Worm (Caenorhabditis elegans) whole organism, L1 larva: ENCODE results near the gene clc-23.

Source experiments
- C04F5.9 ChIP-seq: sonication (generic microtip); optimal IDR thresholded peaks from 2 replicates; lab custom pipeline; 2016; ENCODE audit warnings: missing genetic modification characterization, missing compliant biosample characterization
- C16A3.4 ChIP-seq: fragments of 150-350 bp; optimal IDR thresholded peaks from 2 replicates; lab custom pipeline; 2014; ENCODE audit warnings: missing biosample characterization, missing genetic modification characterization
- Y116A8C.19 ChIP-seq: sonication (generic microtip); optimal IDR thresholded peaks from 2 replicates; lab custom pipeline; 2016; ENCODE audit warnings: missing compliant biosample characterization, missing genetic modification characterization, borderline replicate concordance
- aly-2 ChIP-seq: fragments of 150-350 bp; optimal IDR thresholded peaks from 2 replicates; lab custom pipeline; 2014; ENCODE audit warnings: missing biosample characterization, missing genetic modification characterization
- ama-1 ChIP-seq: fragments of 150-350 bp; optimal IDR thresholded peaks from 2 replicates; lab custom pipeline; 2014
- blmp-1 ChIP-seq: fragments of 150-350 bp; optimal IDR thresholded peaks from 2 replicates; lab custom pipeline; 2014; ENCODE audit warnings: missing biosample characterization, missing genetic modification characterization
- ceh-8 ChIP-seq: fragments of 200-800 bp; sonication (Bioruptor generic); optimal IDR thresholded peaks from 2 replicates; lab custom pipeline; 2018; ENCODE audit warnings: mild to moderate bottlenecking, missing genetic modification characterization, moderate library complexity, missing compliant biosample characterization
- ceh-88 ChIP-seq: fragments of 200-800 bp; sonication (Bioruptor generic); IDR thresholded peaks from 2 replicates; pipeline ENCODE4 v1.3.6; 2022; ENCODE audit warnings: missing genetic modification characterization, missing compliant biosample characterization
- ceh-90 ChIP-seq: sonication (generic microtip); optimal IDR thresholded peaks from 2 replicates; lab custom pipeline; 2016; ENCODE audit warnings: missing genetic modification characterization, missing compliant biosample characterization
- ces-1 ChIP-seq: fragments of 150-350 bp; optimal IDR thresholded peaks from 2 replicates; lab custom pipeline; 2014; ENCODE audit warnings: missing biosample characterization, missing genetic modification reagents, missing genetic modification characterization
- dpl-1 ChIP-seq, 3 experiments: fragments of 150-350 bp in 2 of 3; sonication (generic microtip) in 1 of 3; optimal IDR thresholded peaks; 2 replicates each; lab custom pipeline; 2014 to 2017; ENCODE audit warnings: missing biosample characterization in 3 of 3, missing genetic modification characterization in 3 of 3, missing genetic modification reagents in 3 of 3
- efl-3 ChIP-seq: fragments of 200-800 bp; sonication (Bioruptor generic); optimal IDR thresholded peaks from 2 replicates; lab custom pipeline; 2018; ENCODE audit warnings: mild to moderate bottlenecking, missing genetic modification characterization, missing compliant biosample characterization
- elt-2 ChIP-seq: sonication (generic microtip); optimal IDR thresholded peaks from 2 replicates; lab custom pipeline; 2016; ENCODE audit warnings: missing genetic modification characterization, mild to moderate bottlenecking, inconsistent platforms, missing compliant biosample characterization, missing genetic modification reagents
- elt-3 ChIP-seq, 6 experiments: fragments of 150-350 bp in 1 of 6; sonication (generic microtip); optimal IDR thresholded peaks; 2 replicates each; lab custom pipeline; 2017 to 2018; ENCODE audit warnings: missing biosample characterization in 6 of 6, missing genetic modification characterization in 6 of 6, inconsistent platforms in 1 of 6
- ets-5 ChIP-seq: fragments of 200-800 bp; sonication (Bioruptor generic); IDR thresholded peaks from 2 replicates; pipeline ENCODE4 v1.3.6; 2022; ENCODE audit warnings: missing genetic modification characterization, missing compliant biosample characterization
- grh-1 ChIP-seq: fragments of 200-800 bp; sonication (Bioruptor generic); IDR thresholded peaks from 2 replicates; pipeline ENCODE4 v1.3.6; 2022; ENCODE audit warnings: missing genetic modification reagents, missing genetic modification characterization, missing compliant biosample characterization
- hlh-17 ChIP-seq: fragments of 200-800 bp; sonication (Bioruptor generic); optimal IDR thresholded peaks from 2 replicates; lab custom pipeline; 2018; ENCODE audit warnings: missing genetic modification characterization, mild to moderate bottlenecking, missing compliant biosample characterization, moderate library complexity, borderline replicate concordance
- hlh-4 ChIP-seq: sonication (generic microtip); optimal IDR thresholded peaks from 2 replicates; lab custom pipeline; 2016; ENCODE audit warnings: mild to moderate bottlenecking, missing genetic modification characterization, missing compliant biosample characterization
- isw-1 ChIP-seq: fragments of 200-800 bp; sonication (Bioruptor generic); IDR thresholded peaks from 2 replicates; pipeline ENCODE4 v1.3.6; 2022; ENCODE audit warnings: missing genetic modification characterization, missing compliant biosample characterization
- lin-14 ChIP-seq: fragments of 200-800 bp; sonication (Bioruptor generic); optimal IDR thresholded peaks from 2 replicates; lab custom pipeline; 2018; ENCODE audit warnings: mild to moderate bottlenecking, missing genetic modification characterization, moderate library complexity, missing compliant biosample characterization
- lin-15B ChIP-seq: fragments of 150-350 bp; sonication (generic microtip); optimal IDR thresholded peaks from 3 replicates; lab custom pipeline; 2014; ENCODE audit warnings: missing biosample characterization, missing genetic modification characterization
- lin-35 ChIP-seq, 2 experiments: fragments of 150-350 bp; optimal IDR thresholded peaks; 2 replicates each; lab custom pipeline; 2014; ENCODE audit warnings: missing biosample characterization in 2 of 2, missing genetic modification characterization in 2 of 2, missing genetic modification reagents in 2 of 2
- lin-39 ChIP-seq: fragments of 150-350 bp; optimal IDR thresholded peaks from 2 replicates; lab custom pipeline; 2014; ENCODE audit warnings: missing biosample characterization, missing genetic modification reagents, missing genetic modification characterization
- lir-3 ChIP-seq: sonication (generic microtip); optimal IDR thresholded peaks from 2 replicates; lab custom pipeline; 2016; ENCODE audit warnings: mild to moderate bottlenecking, missing genetic modification characterization, moderate library complexity, missing compliant biosample characterization; ENCODE audit not compliant: poor library complexity
- mef-2 ChIP-seq: fragments of 150-350 bp; optimal IDR thresholded peaks from 2 replicates; lab custom pipeline; 2014; ENCODE audit warnings: missing biosample characterization, missing genetic modification characterization
- nhr-11 ChIP-seq: fragments of 150-350 bp; optimal IDR thresholded peaks from 2 replicates; lab custom pipeline; 2014; ENCODE audit warnings: missing biosample characterization, missing genetic modification characterization
- nhr-28 ChIP-seq: fragments of 150-350 bp; optimal IDR thresholded peaks from 2 replicates; lab custom pipeline; 2014; ENCODE audit warnings: missing biosample characterization, missing genetic modification characterization
- nhr-47 ChIP-seq: sonication (generic microtip); optimal IDR thresholded peaks from 2 replicates; lab custom pipeline; 2016; ENCODE audit warnings: mild to moderate bottlenecking, missing genetic modification characterization, moderate library complexity, missing compliant biosample characterization
- nhr-77 ChIP-seq: fragments of 150-350 bp; optimal IDR thresholded peaks from 2 replicates; lab custom pipeline; 2014; ENCODE audit warnings: missing biosample characterization, missing genetic modification characterization
- nhr-85 ChIP-seq: sonication (generic microtip); peaks from one replicate; lab custom pipeline; 2016; ENCODE audit warnings: missing genetic modification characterization, inconsistent platforms, missing compliant biosample characterization
- nhr-90 ChIP-seq: sonication (generic microtip); optimal IDR thresholded peaks from 2 replicates; lab custom pipeline; 2016; ENCODE audit warnings: mild to moderate bottlenecking, missing genetic modification characterization, missing compliant biosample characterization; ENCODE audit not compliant: poor library complexity
- pax-3 ChIP-seq: fragments of 200-800 bp; sonication (Bioruptor generic); optimal IDR thresholded peaks from 2 replicates; lab custom pipeline; 2018; ENCODE audit warnings: mild to moderate bottlenecking, missing genetic modification characterization, moderate library complexity, missing compliant biosample characterization
- skn-1 ChIP-seq: fragments of 150-350 bp; optimal IDR thresholded peaks from 2 replicates; lab custom pipeline; 2014; ENCODE audit warnings: missing biosample characterization, missing genetic modification characterization
- sptf-1 ChIP-seq: fragments of 150-350 bp; optimal IDR thresholded peaks from 2 replicates; lab custom pipeline; 2014; ENCODE audit warnings: missing biosample characterization, missing genetic modification characterization
- tbx-2 ChIP-seq: sonication (generic microtip); optimal IDR thresholded peaks from 2 replicates; lab custom pipeline; 2016; ENCODE audit warnings: missing genetic modification characterization, missing compliant biosample characterization
- vab-15 ChIP-seq: sonication (generic microtip); optimal IDR thresholded peaks from 2 replicates; lab custom pipeline; 2017; ENCODE audit warnings: missing genotype, mild to moderate bottlenecking, missing genetic modification characterization, missing compliant biosample characterization
- zag-1 ChIP-seq: fragments of 150-350 bp; optimal IDR thresholded peaks from 2 replicates; lab custom pipeline; 2014; ENCODE audit warnings: missing biosample characterization, missing genetic modification characterization
- zip-4 ChIP-seq: fragments of 200-800 bp; sonication (Bioruptor generic); optimal IDR thresholded peaks from 2 replicates; lab custom pipeline; 2018; ENCODE audit warnings: mild to moderate bottlenecking, missing genetic modification characterization, moderate library complexity, missing compliant biosample characterization
- ztf-4 ChIP-seq: fragments of 150-350 bp; optimal IDR thresholded peaks from 2 replicates; lab custom pipeline; 2014; ENCODE audit warnings: missing biosample characterization, missing genetic modification characterization

clc-23 gene

DNA sequence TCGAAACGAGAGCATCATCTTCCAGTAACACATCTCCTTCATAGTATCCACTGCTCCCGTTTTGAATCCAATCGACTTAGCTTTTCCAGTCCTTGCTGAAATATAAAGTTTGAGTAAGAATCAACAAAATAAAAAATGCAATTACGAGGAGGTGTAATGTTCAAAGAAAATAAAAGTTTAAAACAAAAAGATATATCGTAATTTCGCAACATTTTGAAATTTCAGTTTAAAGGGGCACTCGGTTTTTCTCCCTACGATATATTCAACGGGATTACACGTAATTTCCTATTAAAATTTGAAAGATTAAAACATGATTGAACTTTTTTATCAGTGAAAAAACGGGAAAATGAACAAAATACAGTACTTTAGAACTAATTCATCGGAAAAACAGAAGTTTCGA is 4.7 kb upstream of the clc-23 start, which contains the start of gene Y34F4.3:
Gene Y34F4.3 (minus strand): TSS at position 101 of the 400 bp plus-strand sequence.
- TF ChIP-seq tbx-2 (no peak), grh-1 (no peak), Y116A8C.19 (tag; lab: Kevin White, UChicago) (no peak), pax-3 (no peak), mef-2 (no peak), lir-3 (no peak), ceh-88 (GFP tag; lab: Robert Waterston, UW) (no peak), lin-15B (tag; lab: Kevin White, UChicago) (no peak), C16A3.4 (tag; lab: Kevin White, UChicago) (no peak), ceh-8 (GFP tag; lab: Kevin White, UChicago) (no peak), nhr-85 (no peak), lin-14 (GFP tag; lab: Kevin White, UChicago) (no peak), nhr-47 (no peak), ces-1 (no peak), hlh-17 (GFP tag; lab: Kevin White, UChicago) (no peak), sptf-1 (no peak)

DNA sequence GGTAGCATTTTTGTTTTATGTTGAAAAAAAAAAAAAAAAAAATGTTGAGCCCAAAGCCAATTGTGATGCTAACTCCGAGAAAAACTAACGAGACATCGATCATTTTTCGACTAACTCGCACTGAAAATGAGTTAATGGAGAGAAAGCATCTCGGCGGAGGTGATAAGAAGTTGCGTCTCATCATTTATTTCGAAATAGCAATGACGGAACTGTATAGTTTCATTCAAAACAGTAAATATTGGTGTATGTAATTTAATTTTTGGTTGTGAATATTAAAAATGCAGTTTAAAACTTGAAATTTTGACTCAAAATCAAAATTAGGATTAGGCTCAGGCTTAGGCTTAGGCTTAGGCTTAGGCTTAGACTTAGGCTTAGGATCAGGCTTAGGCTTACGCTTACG is 5.5 kb downstream of the clc-23 start, which contains the start of gene clc-25:
Gene clc-25 (minus strand): TSS at position 101 of the 400 bp plus-strand sequence.
- no peak for TF ChIP-seq sptf-1
- TF ChIP-seq zip-4: no peak
- no peak for TF ChIP-seq efl-3 (GFP tag; lab: Kevin White, UChicago)
- no peak for TF ChIP-seq ets-5
- no peak for TF ChIP-seq C04F5.9
- no peak for TF ChIP-seq blmp-1 (tag; lab: Kevin White, UChicago)
- no peak for TF ChIP-seq grh-1
- no peak for TF ChIP-seq aly-2 (tag; lab: Kevin White, UChicago)
- TF ChIP-seq lin-39 (tag; lab: Kevin White, UChicago): no peak
- TF ChIP-seq elt-3 (tag; optimal IDR thresholded peaks at IDR 0.05; lab: Kevin White, UChicago): no peak
- TF ChIP-seq vab-15 (tag; lab: Kevin White, UChicago): no peak
- no peak for TF ChIP-seq skn-1 (tag; lab: Kevin White, UChicago)
- no peak for TF ChIP-seq nhr-11 (tag; lab: Kevin White, UChicago)
- TF ChIP-seq ceh-90 (tag; lab: Kevin White, UChicago): no peak
- no peak for TF ChIP-seq lin-35 (GFP tag; optimal IDR thresholded peaks at IDR 0.05; lab: Kevin White, UChicago)
- TF ChIP-seq nhr-28 (tag; lab: Kevin White, UChicago): no peak
- TF ChIP-seq nhr-90 (tag; lab: Kevin White, UChicago): no peak
- no peak for TF ChIP-seq nhr-77 (tag; lab: Kevin White, UChicago)
- TF ChIP-seq isw-1 (GFP tag; lab: Robert Waterston, UW): no peak

DNA sequence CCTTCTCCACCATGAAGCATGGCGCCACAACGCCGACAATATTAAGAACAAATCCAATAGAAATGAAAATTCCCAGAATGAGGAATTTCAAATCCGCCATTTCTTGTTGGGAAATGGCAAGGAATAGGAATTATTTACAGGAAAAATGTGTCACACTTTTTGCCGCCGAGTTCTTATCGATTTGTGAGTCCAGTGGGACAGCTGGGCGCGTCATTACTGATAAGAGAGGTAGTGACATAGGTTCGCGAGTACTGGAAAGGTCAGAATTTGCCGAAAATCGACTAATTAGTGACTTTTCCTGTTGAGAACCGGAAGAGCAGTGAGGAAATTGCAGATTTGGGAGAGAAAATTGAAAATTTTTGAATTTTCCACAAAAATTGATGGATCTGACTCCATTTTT is 7.5 kb downstream of the clc-23 start:
- TF ChIP-seq lin-39 (tag; lab: Kevin White, UChicago): no peak
- TF ChIP-seq lin-35 (GFP tag; optimal IDR thresholded peaks at IDR 0.05; lab: Kevin White, UChicago): peak in 1 of 2 experiments; percentile 0
- no peak for TF ChIP-seq ama-1 (lab: Kevin White, UChicago)
- no peak for TF ChIP-seq nhr-28 (tag; lab: Kevin White, UChicago)
- TF ChIP-seq efl-3 (GFP tag; lab: Kevin White, UChicago): no peak
- TF ChIP-seq elt-2: peak; percentile 42

DNA sequence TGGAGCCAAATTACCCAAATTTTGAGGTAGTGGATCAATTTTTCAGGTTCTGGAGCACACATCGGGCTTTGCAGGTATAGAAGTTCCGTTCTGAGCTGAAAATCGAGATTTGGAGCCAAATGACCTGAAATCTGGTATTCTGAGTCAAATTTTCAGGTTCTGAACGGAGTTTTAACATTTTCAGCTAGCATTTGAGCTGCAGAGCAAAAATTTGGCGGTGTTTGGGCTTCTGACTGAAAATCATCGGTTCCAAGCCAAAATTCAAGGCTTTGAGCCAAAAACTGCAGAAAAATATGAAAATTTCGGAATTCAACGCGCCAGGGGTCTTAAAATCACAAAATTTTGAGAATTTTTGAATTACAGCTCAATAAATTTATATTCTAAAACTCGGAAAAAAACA is 10.2 kb downstream of the clc-23 start, which contains the start of the genes clc-26 and E_BE45912.2:
Gene clc-26 (minus strand): TSS at position 101 of the 400 bp plus-strand sequence.
Gene E_BE45912.2 (minus strand): TSS at position 139 of the 400 bp plus-strand sequence.
- TF ChIP-seq ztf-4 (tag; lab: Kevin White, UChicago) (no peak), grh-1 (no peak), mef-2 (no peak), zag-1 (no peak), dpl-1 (GFP tag; optimal IDR thresholded peaks at IDR 0.05; lab: Kevin White, UChicago) (no peak), hlh-4 (tag; lab: Kevin White, UChicago) (no peak)
